Worm (Caenorhabditis elegans) whole organism, L4 larva: ENCODE data around the gene T16A1.5.

Experiments
- aha-1 ChIP-seq: fragments of 150-350 bp; peaks from one replicate; lab custom pipeline; 2014; ENCODE audit warnings: missing biosample characterization, missing genetic modification characterization
- egl-27 ChIP-seq: sonication (generic microtip); optimal IDR thresholded peaks from 3 replicates; lab custom pipeline; 2017; ENCODE audit warnings: missing biosample characterization, missing genetic modification reagents, missing genetic modification characterization
- lin-13 ChIP-seq: fragments of 150-350 bp; optimal IDR thresholded peaks from 2 replicates; lab custom pipeline; 2014; ENCODE audit warnings: missing biosample characterization, missing genetic modification reagents, missing genetic modification characterization

ce11 chrII:2116794-2117193, 33.2 kb upstream of the T16A1.5 start, which contains the start of gene srh-195:
- no peak for TF ChIP-seq lin-13 (GFP tag; lab: Kevin White, UChicago)
- TF ChIP-seq aha-1 (tag; lab: Kevin White, UChicago): no peak
- no peak for TF ChIP-seq egl-27 (tag; lab: Kevin White, UChicago)
